Fruit fly (Drosophila melanogaster): Measurements from ENCODE around the gene CG8119.

CG8119 gene

DNA sequence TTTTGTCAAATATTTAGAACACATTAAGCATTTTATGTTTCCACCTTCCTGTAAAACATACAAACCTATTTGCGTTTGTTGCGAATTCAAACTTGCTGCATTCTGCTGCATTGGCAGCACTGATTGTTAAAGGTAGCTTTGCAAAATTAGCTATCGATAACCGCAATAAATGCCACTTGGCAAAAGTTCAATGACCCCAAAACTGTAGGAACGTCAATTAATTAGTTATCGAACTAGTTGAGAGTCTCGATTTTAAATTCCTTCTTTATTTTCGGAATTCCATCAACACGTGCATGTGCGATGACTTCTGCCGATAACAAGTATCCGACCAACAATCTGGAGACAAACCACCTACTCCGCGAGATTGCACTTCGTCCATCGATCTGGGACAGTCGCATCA is at the start of gene CG8119:
TSS of gene CG8119 (plus strand) at position 301 of the 400 bp plus-strand sequence.
- TF ChIP-seq Pif1B (GFP tag; optimal IDR thresholded peaks at IDR 0.05) (no peak), CG4496 (GFP tag; IDR thresholded peaks at IDR 0.05) (no peak), CG14655 (GFP tag; optimal IDR thresholded peaks at IDR 0.05) (no peak), CG13204 (GFP tag; optimal IDR thresholded peaks at IDR 0.05) (no peak), gl (tag; optimal IDR thresholded peaks at IDR 0.05) (no peak), Ets98B (GFP tag; IDR thresholded peaks at IDR 0.05) (no peak), CG8159 (tag; optimal IDR thresholded peaks at IDR 0.05) (no peak), Snoo (tag; optimal IDR thresholded peaks at IDR 0.05) (no peak), CG9948 (tag; optimal IDR thresholded peaks at IDR 0.05) (no peak), CG32121 (GFP tag; IDR thresholded peaks at IDR 0.05) (no peak), fd96Ca (GFP tag; IDR thresholded peaks at IDR 0.05) (no peak), Pif1A (GFP tag; optimal IDR thresholded peaks at IDR 0.05) (no peak), rn (GFP tag; IDR thresholded peaks at IDR 0.05) (no peak), D1 (tag; optimal IDR thresholded peaks at IDR 0.05) (no peak), CG15710 (tag; optimal IDR thresholded peaks at IDR 0.05) (no peak), CG12605 (GFP tag; IDR thresholded peaks at IDR 0.05) (no peak), CG8301 (tag; optimal IDR thresholded peaks at IDR 0.05) (no peak), CG10348 (GFP tag; IDR thresholded peaks at IDR 0.05) (no peak), EcR (GFP tag; optimal IDR thresholded peaks at IDR 0.05) (no peak), CG34367 (tag; optimal IDR thresholded peaks at IDR 0.05) (no peak)

DNA sequence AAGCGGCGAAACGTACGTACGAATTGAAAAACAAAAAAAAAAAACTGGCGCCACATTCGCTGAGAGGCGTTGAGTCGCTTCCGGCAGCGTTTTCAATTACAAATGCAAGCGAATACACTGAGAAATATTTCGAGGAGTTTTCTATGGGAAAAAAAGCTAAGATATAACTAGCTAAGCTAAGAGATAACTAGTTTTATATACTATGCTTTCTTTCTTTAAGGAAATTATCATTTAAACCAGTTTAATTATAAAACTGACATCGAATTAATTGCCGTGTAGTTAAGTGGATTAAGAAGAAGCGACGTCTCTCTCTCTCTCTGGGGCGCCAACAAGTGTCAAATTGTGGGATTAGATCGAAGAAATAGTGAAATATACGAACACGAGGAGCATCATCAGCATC is 47.0 kb upstream of the CG8119 start:
- TF ChIP-seq EcR (GFP tag; optimal IDR thresholded peaks at IDR 0.05) (no peak), CG13204 (GFP tag; optimal IDR thresholded peaks at IDR 0.05) (no peak), CG8301 (tag; optimal IDR thresholded peaks at IDR 0.05) (peak; percentile 71), CG10348 (GFP tag; IDR thresholded peaks at IDR 0.05) (no peak), CG32121 (GFP tag; IDR thresholded peaks at IDR 0.05) (peak; percentile 63), CG9948 (tag; optimal IDR thresholded peaks at IDR 0.05) (peak; percentile 50), Pif1A (GFP tag; optimal IDR thresholded peaks at IDR 0.05) (peak; percentile 28), Ets98B (GFP tag; IDR thresholded peaks at IDR 0.05) (peak; percentile 49), CG4496 (GFP tag; IDR thresholded peaks at IDR 0.05) (peak; percentile 77; the same call in 2 of the 3 replicates), rn (GFP tag; IDR thresholded peaks at IDR 0.05) (no peak), CG15710 (tag; optimal IDR thresholded peaks at IDR 0.05) (peak; percentile 27), D1 (tag; optimal IDR thresholded peaks at IDR 0.05) (no peak), CG12605 (GFP tag; IDR thresholded peaks at IDR 0.05) (peak; percentile 75), CG8159 (tag; optimal IDR thresholded peaks at IDR 0.05) (peak; percentile 51), Pif1B (GFP tag; optimal IDR thresholded peaks at IDR 0.05) (no peak), gl (tag; optimal IDR thresholded peaks at IDR 0.05) (no peak), fd96Ca (GFP tag; IDR thresholded peaks at IDR 0.05) (no peak), CG34367 (tag; optimal IDR thresholded peaks at IDR 0.05) (peak; percentile 19), CG17806 (tag; optimal IDR thresholded peaks at IDR 0.05) (peak; percentile 51), Snoo (tag; optimal IDR thresholded peaks at IDR 0.05) (peak; percentile 33), CG14655 (GFP tag; optimal IDR thresholded peaks at IDR 0.05) (peak; percentile 73)

DNA sequence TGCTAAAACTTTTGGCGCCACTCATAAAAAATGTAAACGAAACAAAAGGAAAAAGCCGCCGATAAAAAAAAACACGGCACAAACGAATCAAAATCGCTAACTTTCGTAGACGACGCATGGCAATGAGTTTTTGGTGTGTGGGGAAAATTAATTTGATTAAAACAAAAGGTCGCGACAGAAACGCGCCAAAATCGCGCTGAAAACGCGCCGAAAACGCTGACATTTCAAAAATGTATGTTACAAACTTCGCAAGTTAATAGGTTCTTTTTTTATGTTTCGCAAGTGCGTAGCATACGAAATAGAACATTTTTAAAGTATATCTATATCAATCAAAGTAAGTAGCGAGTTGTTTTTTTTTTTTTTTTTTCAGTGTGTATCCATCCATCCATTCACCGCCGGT is 46.4 kb upstream of the CG8119 start:
- TF ChIP-seq CG14655 (GFP tag; optimal IDR thresholded peaks at IDR 0.05), result no peak
- no peak for TF ChIP-seq Snoo (tag; optimal IDR thresholded peaks at IDR 0.05)
- TF ChIP-seq gl (tag; optimal IDR thresholded peaks at IDR 0.05), result no peak
- no peak for TF ChIP-seq CG17806 (tag; optimal IDR thresholded peaks at IDR 0.05)
- no peak for TF ChIP-seq CG8301 (tag; optimal IDR thresholded peaks at IDR 0.05)
- TF ChIP-seq Pif1A (GFP tag; optimal IDR thresholded peaks at IDR 0.05), result no peak

DNA sequence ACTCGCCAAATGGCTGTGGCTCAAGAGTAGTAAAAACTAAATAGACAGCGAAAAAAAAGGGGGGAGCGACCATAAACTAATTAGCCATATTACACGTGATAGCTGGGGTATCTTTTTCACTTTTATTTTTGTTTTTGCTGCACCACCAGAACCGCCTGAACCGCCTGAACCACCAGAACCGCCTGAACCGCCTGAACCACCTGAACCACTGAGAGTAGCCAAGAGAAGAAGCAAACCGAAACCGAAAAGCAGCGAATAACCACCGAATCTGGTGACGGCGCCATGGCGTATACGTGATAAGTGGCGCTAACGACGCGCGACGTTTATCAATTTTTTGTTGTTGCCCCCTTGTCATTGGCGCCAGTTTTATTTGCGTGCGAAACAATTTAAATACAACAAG is 45.9 kb upstream of the CG8119 start:
- TF ChIP-seq CG13204 (GFP tag; optimal IDR thresholded peaks at IDR 0.05), result no peak

DNA sequence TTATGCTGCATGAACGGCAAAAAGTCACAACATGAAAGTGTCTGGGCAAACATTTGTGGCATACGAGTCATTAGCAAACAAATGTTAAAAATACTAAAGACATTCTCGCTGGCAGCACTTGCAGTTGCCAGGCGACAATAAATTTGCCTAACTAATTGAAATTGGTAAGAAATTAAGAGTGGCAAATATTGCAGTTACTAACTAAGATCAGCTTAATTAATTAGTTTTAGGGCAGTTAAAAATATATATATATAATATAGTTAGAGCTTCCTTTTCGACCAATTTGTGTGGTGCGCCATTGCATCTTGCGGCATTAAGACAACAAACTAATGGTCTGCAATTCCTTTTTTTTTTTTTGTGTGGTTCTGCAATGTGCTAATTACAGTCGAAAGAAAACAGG is 44.5 kb upstream of the CG8119 start:
- peak; percentile 59 for TF ChIP-seq CG8301 (tag; optimal IDR thresholded peaks at IDR 0.05)
- TF ChIP-seq CG9948 (tag; optimal IDR thresholded peaks at IDR 0.05), result peak; percentile 20
- no peak for TF ChIP-seq CG13204 (GFP tag; optimal IDR thresholded peaks at IDR 0.05)
- TF ChIP-seq CG12605 (GFP tag; IDR thresholded peaks at IDR 0.05), result peak; percentile 81
- TF ChIP-seq CG32121 (GFP tag; IDR thresholded peaks at IDR 0.05), result peak; percentile 84
- TF ChIP-seq CG34367 (tag; optimal IDR thresholded peaks at IDR 0.05), result no peak
- TF ChIP-seq CG4496 (GFP tag; IDR thresholded peaks at IDR 0.05), result peak; percentile 86
- no peak for TF ChIP-seq CG8159 (tag; optimal IDR thresholded peaks at IDR 0.05)
- no peak for TF ChIP-seq D1 (tag; optimal IDR thresholded peaks at IDR 0.05)
- 0 out of 2 replicates have a peak, but pooled peaks have one; percentile 52 for TF ChIP-seq rn (GFP tag; IDR thresholded peaks at IDR 0.05)
- TF ChIP-seq EcR (GFP tag; optimal IDR thresholded peaks at IDR 0.05), result no peak
- peak; percentile 64 for TF ChIP-seq Pif1B (GFP tag; optimal IDR thresholded peaks at IDR 0.05)
- peak; percentile 20 for TF ChIP-seq CG17806 (tag; optimal IDR thresholded peaks at IDR 0.05)
- peak; percentile 79 for TF ChIP-seq Ets98B (GFP tag; IDR thresholded peaks at IDR 0.05)
- peak; percentile 65 for TF ChIP-seq Pif1A (GFP tag; optimal IDR thresholded peaks at IDR 0.05)
- peak; percentile 61 for TF ChIP-seq CG14655 (GFP tag; optimal IDR thresholded peaks at IDR 0.05)
- TF ChIP-seq CG10348 (GFP tag; IDR thresholded peaks at IDR 0.05), result no peak
- TF ChIP-seq fd96Ca (GFP tag; IDR thresholded peaks at IDR 0.05), result peak; percentile 69; the same call in 2 of the 3 replicates
- no peak for TF ChIP-seq gl (tag; optimal IDR thresholded peaks at IDR 0.05)
- TF ChIP-seq Snoo (tag; optimal IDR thresholded peaks at IDR 0.05), result no peak
- TF ChIP-seq CG15710 (tag; optimal IDR thresholded peaks at IDR 0.05), result peak; percentile 2

DNA sequence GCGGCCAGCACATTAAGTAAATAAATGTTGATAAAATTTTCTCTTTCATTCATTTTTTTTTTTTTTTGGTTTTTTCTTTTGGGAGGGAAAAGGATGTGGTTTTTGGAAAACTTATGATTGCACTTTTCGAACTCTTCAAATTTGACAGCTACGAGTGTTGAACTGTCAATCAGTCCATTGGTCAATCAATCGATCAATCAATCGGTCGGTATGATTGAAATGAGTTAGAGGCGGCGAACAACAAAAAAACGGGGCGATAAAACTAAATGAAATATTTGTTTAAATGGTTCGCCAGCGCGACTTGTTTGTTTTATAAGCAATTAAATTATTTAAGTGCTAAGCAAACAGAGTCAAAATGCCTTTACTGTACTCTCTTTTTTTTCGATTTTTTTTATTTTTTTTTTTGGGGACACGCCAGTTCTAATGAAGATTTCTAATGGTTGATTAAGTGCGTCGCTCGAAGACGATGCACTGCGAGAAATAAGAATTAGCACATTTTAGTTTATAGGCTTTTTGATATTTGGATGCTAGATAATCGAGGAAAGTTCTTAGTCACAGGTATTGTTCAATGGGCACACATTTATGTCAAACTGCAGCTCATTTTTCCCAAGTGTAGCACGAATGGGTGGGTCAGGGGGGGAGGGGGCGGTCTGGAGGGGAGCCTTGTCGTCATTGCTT is 43.3 kb upstream of the CG8119 start:
- no peak for TF ChIP-seq Pif1A (GFP tag; optimal IDR thresholded peaks at IDR 0.05)
- TF ChIP-seq CG32121 (GFP tag; IDR thresholded peaks at IDR 0.05), result peak; percentile 40; the same call in 1 of the 2 replicates
- TF ChIP-seq CG12605 (GFP tag; IDR thresholded peaks at IDR 0.05), result 0 out of 2 replicates have a peak, but pooled peaks have one; percentile 21
- TF ChIP-seq fd96Ca (GFP tag; IDR thresholded peaks at IDR 0.05), result peak; percentile 67; the same call in 2 of the 3 replicates
- TF ChIP-seq CG14655 (GFP tag; optimal IDR thresholded peaks at IDR 0.05), result peak; percentile 44
- TF ChIP-seq Ets98B (GFP tag; IDR thresholded peaks at IDR 0.05), result peak; percentile 49; the same call in 1 of the 2 replicates
- TF ChIP-seq CG8301 (tag; optimal IDR thresholded peaks at IDR 0.05), result no peak
- TF ChIP-seq CG4496 (GFP tag; IDR thresholded peaks at IDR 0.05), result peak; percentile 69; the same call in 2 of the 3 replicates
- TF ChIP-seq Snoo (tag; optimal IDR thresholded peaks at IDR 0.05), result peak; percentile 23

Data from whole organism, pupa.